Worm (Caenorhabditis elegans) whole organism, late embryonic: ENCODE results near the gene T26H5.14.

Source experiments
- fkh-10 ChIP-seq: fragments of 150-350 bp; optimal IDR thresholded peaks from 2 replicates; lab custom pipeline; 2014; ENCODE audit warnings: missing biosample characterization, missing genetic modification reagents, missing genetic modification characterization
- fkh-6 ChIP-seq: sonication (generic microtip); optimal IDR thresholded peaks from 2 replicates; lab custom pipeline; 2016; ENCODE audit warnings: missing genetic modification characterization, missing compliant biosample characterization
- hlh-13 ChIP-seq: fragments of 200-800 bp; sonication (Bioruptor generic); optimal IDR thresholded peaks from 2 replicates; lab custom pipeline; 2018; ENCODE audit warnings: mild to moderate bottlenecking, missing genetic modification characterization, missing compliant biosample characterization
- mec-3 ChIP-seq: sonication (generic microtip); optimal IDR thresholded peaks from 2 replicates; lab custom pipeline; 2016; ENCODE audit warnings: borderline replicate concordance, missing genetic modification characterization, missing compliant biosample characterization
- nfya-1 ChIP-seq: sonication (generic microtip); optimal IDR thresholded peaks from 2 replicates; lab custom pipeline; 2017; ENCODE audit warnings: missing genetic modification characterization, mild to moderate bottlenecking, missing compliant biosample characterization, antibody characterized with exemption, moderate library complexity
- nhr-11 ChIP-seq: fragments of 150-350 bp; optimal IDR thresholded peaks from 2 replicates; lab custom pipeline; 2014; ENCODE audit warnings: missing biosample characterization, missing genetic modification characterization
- pag-3 ChIP-seq: sonication (generic microtip); optimal IDR thresholded peaks from 2 replicates; lab custom pipeline; 2016; ENCODE audit warnings: missing compliant biosample characterization, missing genetic modification characterization, borderline replicate concordance
- pat-9 ChIP-seq: fragments of 200-800 bp; sonication (Bioruptor generic); optimal IDR thresholded peaks from 2 replicates; lab custom pipeline; 2018; ENCODE audit warnings: mild to moderate bottlenecking, missing genetic modification characterization, moderate library complexity, missing compliant biosample characterization
- sox-2 ChIP-seq: fragments of 200-800 bp; sonication (Bioruptor generic); IDR thresholded peaks from 2 replicates; pipeline ENCODE4 v1.3.6; 2022; ENCODE audit warnings: missing genetic modification reagents, missing genetic modification characterization, missing compliant biosample characterization
- sox-4 ChIP-seq: sonication (generic microtip); optimal IDR thresholded peaks from 2 replicates; lab custom pipeline; 2017; ENCODE audit warnings: mild to moderate bottlenecking, missing genetic modification characterization, inconsistent platforms, missing compliant biosample characterization
- syd-9 ChIP-seq: sonication (generic microtip); optimal IDR thresholded peaks from 2 replicates; lab custom pipeline; 2016; ENCODE audit warnings: mild to moderate bottlenecking, missing genetic modification characterization, moderate library complexity, missing compliant biosample characterization
- tbx-2 ChIP-seq: sonication (generic microtip); optimal IDR thresholded peaks from 2 replicates; lab custom pipeline; 2016; ENCODE audit warnings: missing genetic modification characterization, missing compliant biosample characterization
- unc-42 ChIP-seq: sonication (generic microtip); optimal IDR thresholded peaks from 2 replicates; lab custom pipeline; 2016; ENCODE audit warnings: missing genotype, missing genetic modification characterization, missing compliant biosample characterization

DNA sequence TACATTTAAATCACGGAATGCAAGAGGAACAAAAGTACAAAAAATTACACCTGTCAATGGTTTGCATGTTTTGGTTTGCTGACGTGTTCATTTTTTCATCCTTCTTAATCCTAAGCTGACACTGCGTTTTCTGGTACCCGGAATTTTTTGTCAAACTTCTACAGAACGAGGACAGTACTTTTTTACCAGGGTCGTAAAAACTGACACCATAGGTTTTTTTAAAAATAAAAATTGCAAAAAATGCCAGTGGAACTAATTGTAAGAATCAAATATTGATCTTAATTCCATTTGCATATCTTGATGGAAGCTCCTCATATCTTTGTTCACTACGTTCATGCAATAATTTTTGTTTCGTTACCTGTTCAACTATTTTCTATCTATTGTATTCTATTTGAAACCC is 44.1 kb upstream of the T26H5.14 start, which contains the start of gene srh-258:
- TF ChIP-seq pag-3 (tag; lab: Kevin White, UChicago) (no peak), nhr-11 (tag; lab: Kevin White, UChicago) (no peak), sox-2 (no peak), fkh-10 (GFP tag; lab: Kevin White, UChicago) (no peak), unc-42 (tag; lab: Kevin White, UChicago) (no peak), hlh-13 (no peak), fkh-6 (tag; lab: Kevin White, UChicago) (no peak), mec-3 (tag; lab: Kevin White, UChicago) (no peak), syd-9 (no peak), nfya-1 (no peak), sox-4 (tag; lab: Kevin White, UChicago) (no peak), tbx-2 (tag; lab: Kevin White, UChicago) (no peak), pat-9 (tag; lab: Kevin White, UChicago) (no peak)
